Worm (Caenorhabditis elegans): ENCODE results near the gene cogc-4.

Gene cogc-4

ce11 chrII:1403056-1403455 lies at the start of gene cogc-4, which contains the start of gene Y51H7C.41:
TSS of gene cogc-4 (plus strand) at chrII:1403441.
TSS of gene Y51H7C.41 (plus strand) at chrII:1403321.
- no peak for TF ChIP-seq elt-3 (tag; optimal IDR thresholded peaks at IDR 0.05)
- TF ChIP-seq unc-62 (GFP tag; optimal IDR thresholded peaks at IDR 0.05): no peak
- no peak for TF ChIP-seq blmp-1 (tag; optimal IDR thresholded peaks at IDR 0.05)
- TF ChIP-seq sem-2 (GFP tag; optimal IDR thresholded peaks at IDR 0.05): no peak
- no peak for TF ChIP-seq sptf-1 (tag; optimal IDR thresholded peaks at IDR 0.05)
- no peak for TF ChIP-seq M03D4.4 (tag; optimal IDR thresholded peaks at IDR 0.05)
- no peak for TF ChIP-seq unc-39 (tag; optimal IDR thresholded peaks at IDR 0.05)
- TF ChIP-seq ceh-39 (tag; optimal IDR thresholded peaks at IDR 0.05): no peak
- no peak for TF ChIP-seq elt-1 (tag; optimal IDR thresholded peaks at IDR 0.05; ENCODE audit: borderline replicate concordance, insufficient read depth)
- no peak for TF ChIP-seq unc-120 (tag; optimal IDR thresholded peaks at IDR 0.05; ENCODE audit: poor library complexity, severe bottlenecking)
- no peak for TF ChIP-seq nhr-237 (tag; optimal IDR thresholded peaks at IDR 0.05)
- TF ChIP-seq ces-1 (GFP tag; optimal IDR thresholded peaks at IDR 0.05): no peak

ce11 chrII:1355480-1355879 lies 47.8 kb upstream of the cogc-4 start, which contains the start of gene C13A10.1:
TSS of gene C13A10.1 (minus strand) at chrII:1355649.
- TF ChIP-seq nhr-28 (tag; optimal IDR thresholded peaks at IDR 0.05) (no peak), mls-2 (tag; optimal IDR thresholded peaks at IDR 0.05) (no peak), pha-4 (tag; optimal IDR thresholded peaks at IDR 0.05) (no peak), flh-1 (GFP tag; optimal IDR thresholded peaks at IDR 0.05) (no peak), mab-5 (tag; optimal IDR thresholded peaks at IDR 0.05) (no peak), mep-1 (tag; optimal IDR thresholded peaks at IDR 0.05) (no peak), cnd-1 (tag; optimal IDR thresholded peaks at IDR 0.05) (no peak), nhr-76 (tag; optimal IDR thresholded peaks at IDR 0.05) (no peak), nhr-12 (tag; optimal IDR thresholded peaks at IDR 0.05) (no peak), snpc-4 (tag; optimal IDR thresholded peaks at IDR 0.05) (no peak), sem-2 (GFP tag; optimal IDR thresholded peaks at IDR 0.05) (no peak), hlh-1 (tag; optimal IDR thresholded peaks at IDR 0.05) (no peak), unc-62 (GFP tag; optimal IDR thresholded peaks at IDR 0.05) (no peak), sptf-1 (tag; optimal IDR thresholded peaks at IDR 0.05) (no peak), zip-8 (tag; optimal IDR thresholded peaks at IDR 0.05) (no peak), drap-1 (GFP tag; optimal IDR thresholded peaks at IDR 0.05) (no peak), unc-120 (tag; optimal IDR thresholded peaks at IDR 0.05; ENCODE audit: poor library complexity, severe bottlenecking) (no peak), elt-1 (tag; optimal IDR thresholded peaks at IDR 0.05; ENCODE audit: borderline replicate concordance, insufficient read depth) (no peak), ztf-11 (tag; optimal IDR thresholded peaks at IDR 0.05) (no peak), M03D4.4 (tag; optimal IDR thresholded peaks at IDR 0.05) (no peak)

ce11 chrII:1357262-1357661 lies 46.0 kb upstream of the cogc-4 start:
- TF ChIP-seq lsy-2 (tag; optimal IDR thresholded peaks at IDR 0.05) (no peak), nhr-12 (tag; optimal IDR thresholded peaks at IDR 0.05) (no peak), ham-2 (GFP tag; optimal IDR thresholded peaks at IDR 0.05) (no peak), tbx-8 (GFP tag; optimal IDR thresholded peaks at IDR 0.05) (no peak), hlh-1 (tag; optimal IDR thresholded peaks at IDR 0.05) (no peak), sem-2 (GFP tag; optimal IDR thresholded peaks at IDR 0.05) (no peak), mep-1 (tag; optimal IDR thresholded peaks at IDR 0.05) (no peak), nhr-2 (tag; optimal IDR thresholded peaks at IDR 0.05) (no peak), flh-1 (GFP tag; optimal IDR thresholded peaks at IDR 0.05) (no peak), cnd-1 (tag; optimal IDR thresholded peaks at IDR 0.05) (no peak), zip-8 (tag; optimal IDR thresholded peaks at IDR 0.05) (no peak), mab-5 (tag; optimal IDR thresholded peaks at IDR 0.05) (no peak)

- TF ChIP-seq ceh-39 (tag; optimal IDR thresholded peaks at IDR 0.05): no peak
- TF ChIP-seq mls-2 (tag; optimal IDR thresholded peaks at IDR 0.05): no peak
- TF ChIP-seq zip-8 (tag; optimal IDR thresholded peaks at IDR 0.05): no peak
- no peak for TF ChIP-seq lsy-2 (tag; optimal IDR thresholded peaks at IDR 0.05)
- TF ChIP-seq mep-1 (tag; optimal IDR thresholded peaks at IDR 0.05): no peak
- TF ChIP-seq unc-120 (tag; optimal IDR thresholded peaks at IDR 0.05; ENCODE audit: poor library complexity, severe bottlenecking): no peak
- TF ChIP-seq drap-1 (GFP tag; optimal IDR thresholded peaks at IDR 0.05): no peak
- TF ChIP-seq tbx-8 (GFP tag; optimal IDR thresholded peaks at IDR 0.05): no peak
- no peak for TF ChIP-seq sptf-1 (tag; optimal IDR thresholded peaks at IDR 0.05)
- no peak for TF ChIP-seq snpc-4 (tag; optimal IDR thresholded peaks at IDR 0.05)
- no peak for TF ChIP-seq nhr-2 (tag; optimal IDR thresholded peaks at IDR 0.05)
- no peak for TF ChIP-seq flh-1 (GFP tag; optimal IDR thresholded peaks at IDR 0.05)
- no peak for TF ChIP-seq ces-1 (GFP tag; optimal IDR thresholded peaks at IDR 0.05)
- TF ChIP-seq ceh-43 (GFP tag; optimal IDR thresholded peaks at IDR 0.05): no peak
- no peak for TF ChIP-seq hlh-1 (tag; optimal IDR thresholded peaks at IDR 0.05)
- no peak for TF ChIP-seq bed-3 (GFP tag; optimal IDR thresholded peaks at IDR 0.05)
- no peak for TF ChIP-seq unc-39 (tag; optimal IDR thresholded peaks at IDR 0.05)
- TF ChIP-seq pha-4 (tag; optimal IDR thresholded peaks at IDR 0.05): no peak
- no peak for TF ChIP-seq lin-13 (tag; optimal IDR thresholded peaks at IDR 0.05)
- no peak for TF ChIP-seq blmp-1 (tag; optimal IDR thresholded peaks at IDR 0.05)
Measured at ce11 chrII:1357905-1358304, 45.3 kb upstream of the cogc-4 start, which contains the start of gene C13A10.2. TSS of gene C13A10.2 (minus strand) at chrII:1358005.
